Worm (Caenorhabditis elegans): Measurements from ENCODE around the gene par-3.

The par-3 gene

ce11 chrIII:5722550-5722949 is 58.5 kb downstream of the par-3 start, which contains the start of gene wrm-1 (continued):
- no peak for TF ChIP-seq ceh-58 (GFP tag; IDR thresholded peaks at IDR 0.05)
- TF ChIP-seq F10E7.11 (tag; optimal IDR thresholded peaks at IDR 0.05) = no peak
- no peak for TF ChIP-seq C06A6.2 (GFP tag; conservative IDR thresholded peaks at IDR 0.05)
